Fruit fly (Drosophila melanogaster) whole organism, embryonic: ENCODE data around the gene CG32447.
A peak's percentile ranks its signal among the peaks of the same experiment; 100 is the strongest.

Source experiments
- BtbVII ChIP-seq: fragments of 200-800 bp; sonication (Bioruptor generic); optimal IDR thresholded peaks from 3 replicates; lab custom pipeline; 2017; ENCODE audit warnings: missing biosample characterization, mild to moderate bottlenecking, missing genetic modification characterization
- C15 ChIP-seq: fragments of 200-800 bp; sonication (Bioruptor generic); IDR thresholded peaks from 3 replicates; pipeline ENCODE4 v1.3.6; 2022; ENCODE audit warnings: missing biosample characterization, missing genetic modification characterization
- CG1024 ChIP-seq: fragments of 200-800 bp; sonication (Bioruptor generic); IDR thresholded peaks from 2 replicates; pipeline ENCODE4 v1.3.6; 2022; ENCODE audit warnings: missing biosample characterization, missing genetic modification characterization
- CG10274 ChIP-seq: fragments of 200-800 bp; sonication (Bioruptor generic); optimal IDR thresholded peaks from 3 replicates; lab custom pipeline; 2017; ENCODE audit warnings: missing biosample characterization, mild to moderate bottlenecking, missing genetic modification characterization
- CG10431 ChIP-seq: fragments of 200-800 bp; sonication (Bioruptor generic); optimal IDR thresholded peaks from 3 replicates; lab custom pipeline; 2018; ENCODE audit warnings: missing biosample characterization, mild to moderate bottlenecking, missing genetic modification characterization
- CG11695 ChIP-seq: fragments of 200-800 bp; sonication (Bioruptor generic); IDR thresholded peaks from 3 replicates; pipeline ENCODE4 v1.3.6; 2022; ENCODE audit warnings: missing biosample characterization, missing genetic modification characterization
- CG11696 ChIP-seq: fragments of 200-800 bp; sonication (Bioruptor generic); IDR thresholded peaks from 2 replicates; pipeline ENCODE4 v1.3.6; 2022; ENCODE audit warnings: missing biosample characterization, missing genetic modification characterization
- CG14860 ChIP-seq: fragments of 200-800 bp; sonication (Bioruptor generic); IDR thresholded peaks from 3 replicates; pipeline ENCODE4 v1.3.6; 2022; ENCODE audit warnings: missing biosample characterization, missing genetic modification characterization; ENCODE audit not compliant: partially characterized antibody
- CG2889 ChIP-seq: fragments of 200-800 bp; sonication (Bioruptor generic); IDR thresholded peaks from 3 replicates; pipeline ENCODE4 v1.3.6; 2022; ENCODE audit warnings: missing biosample characterization, missing genetic modification characterization
- CG31224 ChIP-seq: fragments of 200-800 bp; sonication (Bioruptor generic); IDR thresholded peaks from 2 replicates; pipeline ENCODE4 v1.3.6; 2022; ENCODE audit warnings: missing biosample characterization, missing genetic modification characterization
- CG32772 ChIP-seq: fragments of 200-800 bp; sonication (Bioruptor generic); IDR thresholded peaks from 2 replicates; pipeline ENCODE4 v1.3.6; 2022; ENCODE audit warnings: missing biosample characterization, missing genetic modification characterization
- CG6254 ChIP-seq: fragments of 200-800 bp; sonication (Bioruptor generic); optimal IDR thresholded peaks from 3 replicates; lab custom pipeline; 2017; ENCODE audit warnings: mild to moderate bottlenecking, missing biosample characterization, missing genetic modification reagents, missing genetic modification characterization
- CG6272 ChIP-seq: fragments of 200-800 bp; sonication (Bioruptor generic); IDR thresholded peaks from 2 replicates; pipeline ENCODE4 v1.3.6; 2022; ENCODE audit warnings: missing biosample characterization, missing genetic modification characterization
- CG7271 ChIP-seq: fragments of 200-800 bp; sonication (Bioruptor generic); optimal IDR thresholded peaks from 2 replicates; lab custom pipeline; 2018; ENCODE audit warnings: missing biosample characterization, mild to moderate bottlenecking, missing genetic modification characterization, moderate library complexity
- CG7556 ChIP-seq: fragments of 200-800 bp; sonication (Bioruptor generic); optimal IDR thresholded peaks from 2 replicates; lab custom pipeline; 2017; ENCODE audit warnings: missing biosample characterization, mild to moderate bottlenecking, missing genetic modification characterization
- CG8089 ChIP-seq: fragments of 200-800 bp; sonication (Bioruptor generic); optimal IDR thresholded peaks from 3 replicates; lab custom pipeline; 2016; ENCODE audit warnings: missing biosample characterization, missing genetic modification characterization
- CrebB ChIP-seq: fragments of 200-800 bp; sonication (Bioruptor generic); optimal IDR thresholded peaks from 3 replicates; lab custom pipeline; 2018; ENCODE audit warnings: missing biosample characterization, mild to moderate bottlenecking, missing genetic modification characterization
- Deaf1 ChIP-seq: fragments of 200-800 bp; optimal IDR thresholded peaks from 3 replicates; lab custom pipeline; 2019; ENCODE audit warnings: missing biosample characterization, mild to moderate bottlenecking, missing genetic modification characterization, moderate library complexity
- Dll ChIP-seq: fragments of 200-800 bp; sonication (Bioruptor generic); IDR thresholded peaks from 4 replicates; pipeline ENCODE4 v1.3.6; 2022; ENCODE audit warnings: missing biosample characterization, missing genetic modification characterization; ENCODE audit not compliant: partially characterized antibody
- Ets97D ChIP-seq: fragments of 200-800 bp; sonication (Bioruptor generic); optimal IDR thresholded peaks from 3 replicates; lab custom pipeline; 2016; ENCODE audit warnings: missing biosample characterization, missing genetic modification characterization
- Hmx ChIP-seq: fragments of 200-800 bp; sonication (Bioruptor generic); optimal IDR thresholded peaks from 2 replicates; lab custom pipeline; 2016; ENCODE audit warnings: missing biosample characterization, missing genetic modification characterization
- Jarid2 ChIP-seq: fragments of 200-800 bp; sonication (Bioruptor generic); optimal IDR thresholded peaks from 3 replicates; lab custom pipeline; 2017; ENCODE audit warnings: mild to moderate bottlenecking, missing biosample characterization, missing genetic modification reagents, missing genetic modification characterization
- Mad ChIP-seq: fragments of 200-800 bp; sonication (Bioruptor generic); optimal IDR thresholded peaks from 2 replicates; lab custom pipeline; 2016; ENCODE audit warnings: missing biosample characterization, missing genetic modification characterization
- Myb ChIP-seq: fragments of 200-800 bp; sonication (Bioruptor generic); optimal IDR thresholded peaks from 2 replicates; lab custom pipeline; 2016; ENCODE audit warnings: missing biosample characterization, missing genetic modification characterization
- Nf-YC ChIP-seq: fragments of 200-800 bp; optimal IDR thresholded peaks from 3 replicates; lab custom pipeline; 2019; ENCODE audit warnings: missing biosample characterization, mild to moderate bottlenecking, missing genetic modification characterization, moderate library complexity
- Opbp ChIP-seq: fragments of 200-800 bp; sonication (Bioruptor generic); IDR thresholded peaks from 3 replicates; pipeline ENCODE4 v1.3.6; 2022; ENCODE audit warnings: missing biosample characterization, missing genetic modification characterization; ENCODE audit not compliant: partially characterized antibody
- Ptx1 ChIP-seq: fragments of 200-800 bp; sonication (Bioruptor generic); IDR thresholded peaks from 2 replicates; pipeline ENCODE4 v1.3.6; 2022; ENCODE audit warnings: missing biosample characterization, missing genetic modification characterization
- Ravus ChIP-seq: fragments of 200-800 bp; sonication (Bioruptor generic); IDR thresholded peaks from 2 replicates; pipeline ENCODE4 v1.3.6; 2022; ENCODE audit warnings: missing biosample characterization, missing genetic modification characterization
- Side ChIP-seq: fragments of 200-800 bp; sonication (Bioruptor generic); optimal IDR thresholded peaks from 2 replicates; lab custom pipeline; 2016; ENCODE audit warnings: missing biosample characterization, missing genetic modification characterization
- Sry-δ ChIP-seq: fragments of 200-800 bp; sonication (Bioruptor generic); optimal IDR thresholded peaks from 2 replicates; lab custom pipeline; 2016; ENCODE audit warnings: missing biosample characterization, missing genetic modification characterization
- Xbp1 ChIP-seq: fragments of 200-800 bp; sonication (Bioruptor generic); optimal IDR thresholded peaks from 3 replicates; lab custom pipeline; 2016; ENCODE audit warnings: missing biosample characterization, mild to moderate bottlenecking, missing genetic modification characterization
- Xrp1 ChIP-seq: fragments of 200-800 bp; sonication (Bioruptor generic); IDR thresholded peaks from 2 replicates; pipeline ENCODE4 v1.3.6; 2022; ENCODE audit warnings: missing biosample characterization, missing genetic modification characterization
- abd-A ChIP-seq: fragments of 200-800 bp; sonication (Bioruptor generic); optimal IDR thresholded peaks from 3 replicates; lab custom pipeline; 2019; ENCODE audit warnings: missing biosample characterization, mild to moderate bottlenecking, missing genetic modification characterization, moderate library complexity
- ara ChIP-seq: fragments of 200-800 bp; sonication (Bioruptor generic); IDR thresholded peaks from 2 replicates; pipeline ENCODE4 v1.3.6; 2022; ENCODE audit warnings: missing biosample characterization, missing genetic modification characterization
- dm ChIP-seq: fragments of 200-800 bp; sonication (Bioruptor generic); optimal IDR thresholded peaks from 3 replicates; lab custom pipeline; 2016; ENCODE audit warnings: missing biosample characterization, missing genetic modification characterization
- dmrt11E ChIP-seq: fragments of 200-800 bp; sonication (Bioruptor generic); optimal IDR thresholded peaks from 3 replicates; lab custom pipeline; 2018; ENCODE audit warnings: missing biosample characterization, mild to moderate bottlenecking, missing genetic modification characterization, moderate library complexity
- fru ChIP-seq: fragments of >200 bp; optimal IDR thresholded peaks from 2 replicates; lab custom pipeline; 2017
- ftz-f1 ChIP-seq: fragments of 200-800 bp; sonication (Bioruptor generic); optimal IDR thresholded peaks from 2 replicates; lab custom pipeline; 2016; ENCODE audit warnings: missing biosample characterization, missing genetic modification characterization
- h ChIP-seq: fragments of >200 bp; optimal IDR thresholded peaks from 2 replicates; lab custom pipeline; 2017
- jigr1 ChIP-seq: fragments of 200-800 bp; sonication (Bioruptor generic); IDR thresholded peaks from 3 replicates; pipeline ENCODE4 v1.3.6; 2022; ENCODE audit warnings: missing biosample characterization, missing genetic modification characterization
- nmo ChIP-seq: fragments of 200-800 bp; sonication (Bioruptor generic); optimal IDR thresholded peaks from 2 replicates; lab custom pipeline; 2018; ENCODE audit warnings: missing biosample characterization, mild to moderate bottlenecking, missing genetic modification characterization, moderate library complexity
- peb ChIP-seq: fragments of 200-800 bp; sonication (Bioruptor generic); IDR thresholded peaks from 2 replicates; pipeline ENCODE4 v1.3.6; 2022; ENCODE audit warnings: missing biosample characterization, missing genetic modification characterization
- psq ChIP-seq: fragments of 200-800 bp; sonication (Bioruptor generic); optimal IDR thresholded peaks from 2 replicates; lab custom pipeline; 2017; ENCODE audit warnings: missing biosample characterization, missing genetic modification characterization
- salm ChIP-seq: fragments of 200-800 bp; sonication (Bioruptor generic); optimal IDR thresholded peaks from 2 replicates; lab custom pipeline; 2018; ENCODE audit warnings: missing biosample characterization, mild to moderate bottlenecking, missing genetic modification characterization
- schlank ChIP-seq: fragments of 200-800 bp; sonication (Bioruptor generic); optimal IDR thresholded peaks from 2 replicates; lab custom pipeline; 2018; ENCODE audit warnings: missing biosample characterization, mild to moderate bottlenecking, missing genetic modification characterization
- sna ChIP-seq: fragments of 200-800 bp; sonication (Bioruptor generic); IDR thresholded peaks from 2 replicates; pipeline ENCODE4 v1.3.6; 2022; ENCODE audit warnings: missing biosample characterization, missing genetic modification characterization; ENCODE audit not compliant: partially characterized antibody
- stwl ChIP-seq: fragments of 200-800 bp; sonication (Bioruptor generic); optimal IDR thresholded peaks from 3 replicates; lab custom pipeline; 2018; ENCODE audit warnings: missing biosample characterization, mild to moderate bottlenecking, missing genetic modification characterization, moderate library complexity
- sug ChIP-seq: fragments of 200-800 bp; optimal IDR thresholded peaks from 2 replicates; lab custom pipeline; 2019; ENCODE audit warnings: missing biosample characterization, mild to moderate bottlenecking, missing genetic modification characterization, moderate library complexity
- tna ChIP-seq: fragments of 200-800 bp; sonication (Bioruptor generic); IDR thresholded peaks from 2 replicates; pipeline ENCODE4 v1.3.6; 2022; ENCODE audit warnings: missing biosample characterization, missing genetic modification characterization; ENCODE audit not compliant: partially characterized antibody
- trem ChIP-seq: fragments of 200-800 bp; optimal IDR thresholded peaks from 3 replicates; lab custom pipeline; 2019; ENCODE audit warnings: missing biosample characterization, mild to moderate bottlenecking, missing genetic modification characterization, moderate library complexity
- vnd ChIP-seq: fragments of 200-800 bp; sonication (Bioruptor generic); IDR thresholded peaks from 3 replicates; pipeline ENCODE4 v1.3.6; 2022; ENCODE audit warnings: missing biosample characterization, missing genetic modification characterization; ENCODE audit not compliant: partially characterized antibody
- wdn ChIP-seq: fragments of 200-800 bp; sonication (Bioruptor generic); IDR thresholded peaks from 2 replicates; pipeline ENCODE4 v1.3.6; 2022; ENCODE audit warnings: missing biosample characterization, missing genetic modification characterization
- zfh2 ChIP-seq: fragments of 200-800 bp; sonication (Bioruptor generic); optimal IDR thresholded peaks from 2 replicates; lab custom pipeline; 2016; ENCODE audit warnings: missing biosample characterization, missing genetic modification characterization

The CG32447 gene

DNA sequence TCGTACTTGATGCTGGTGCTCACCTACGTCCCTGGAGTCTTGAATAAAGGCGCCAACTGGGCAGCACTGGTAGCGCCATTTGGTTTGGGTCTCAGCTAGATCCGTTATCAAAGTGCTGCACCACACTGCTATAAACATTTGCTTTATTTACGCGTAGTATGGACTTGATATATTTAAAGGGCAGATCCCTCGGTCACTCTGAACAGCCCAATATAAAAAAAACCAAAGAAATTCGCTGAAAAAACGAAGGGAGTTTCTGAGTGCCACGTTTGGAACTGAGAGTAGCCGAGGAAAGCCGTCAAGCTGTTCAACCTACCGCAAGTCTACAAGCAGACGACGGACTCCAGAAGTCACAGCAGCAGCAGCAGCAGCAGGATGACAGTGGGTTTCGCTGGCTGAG lies 65.3 kb downstream of the CG32447 start, which contains the start of gene Atox1 (continued):
- peak; percentile 55 for TF ChIP-seq CrebB (tag; lab: Kevin White, UChicago)
- no peak for TF ChIP-seq Xrp1
- TF ChIP-seq Jarid2 = peak; percentile 21
- TF ChIP-seq dmrt11E = no peak
- no peak for TF ChIP-seq Ravus (GFP tag; lab: Robert Waterston, UW)
- no peak for TF ChIP-seq peb (GFP tag; lab: Robert Waterston, UW)
- peak; percentile 54 for TF ChIP-seq Sry-δ
- no peak for TF ChIP-seq BtbVII (GFP tag; lab: Kevin White, UChicago)
- TF ChIP-seq Ptx1 = 0 out of 2 replicates have a peak, but pooled peaks have one; percentile 21
- no peak for TF ChIP-seq abd-A (tag; lab: Kevin White, UChicago)
- TF ChIP-seq sug = peak; percentile 59
- peak; percentile 0 for TF ChIP-seq salm (tag; lab: Kevin White, UChicago)
- TF ChIP-seq ara (GFP tag; lab: Robert Waterston, UW) = no peak
- peak; percentile 96 for TF ChIP-seq Ets97D
- no peak for TF ChIP-seq CG8089 (GFP tag; lab: Kevin White, UChicago)
- peak; percentile 35 for TF ChIP-seq Xbp1 (GFP tag; lab: Kevin White, UChicago)
- peak; percentile 69 for TF ChIP-seq ftz-f1 (GFP tag; lab: Kevin White, UChicago)
- no peak for TF ChIP-seq CG10274 (GFP tag; lab: Kevin White, UChicago)
- no peak for TF ChIP-seq sna (GFP tag; lab: Robert Waterston, UW)
- no peak for TF ChIP-seq CG6254 (GFP tag; lab: Kevin White, UChicago)
- no peak for TF ChIP-seq vnd (GFP tag; lab: Robert Waterston, UW)
- TF ChIP-seq CG6272 (GFP tag; lab: Robert Waterston, UW) = no peak
- TF ChIP-seq CG32772 (GFP tag; lab: Robert Waterston, UW) = peak; percentile 59
- TF ChIP-seq C15 (GFP tag; lab: Robert Waterston, UW) = no peak
- no peak for TF ChIP-seq CG1024 (GFP tag; lab: Robert Waterston, UW)
- TF ChIP-seq jigr1 (GFP tag; lab: Robert Waterston, UW) = no peak
- no peak for TF ChIP-seq CG11696 (GFP tag; lab: Robert Waterston, UW)
- no peak for TF ChIP-seq fru (lab: Kevin White, UChicago)
- no peak for TF ChIP-seq tna (GFP tag; lab: Robert Waterston, UW)
- TF ChIP-seq Side (GFP tag; lab: Kevin White, UChicago) = no peak
- TF ChIP-seq CG14860 = no peak
- no peak for TF ChIP-seq Dll (GFP tag; lab: Robert Waterston, UW)
- TF ChIP-seq Mad (GFP tag; lab: Kevin White, UChicago) = no peak
- no peak for TF ChIP-seq CG7556 (GFP tag; lab: Kevin White, UChicago)
- no peak for TF ChIP-seq schlank (tag; lab: Kevin White, UChicago)
- TF ChIP-seq Nf-YC (tag; lab: Kevin White, UChicago) = peak; percentile 41
- TF ChIP-seq CG10431 (GFP tag; lab: Kevin White, UChicago) = no peak
- no peak for TF ChIP-seq CG7271
- TF ChIP-seq nmo (GFP tag; lab: Kevin White, UChicago) = peak; percentile 67
- peak; percentile 77 for TF ChIP-seq stwl
- TF ChIP-seq CG31224 = no peak
- no peak for TF ChIP-seq h (lab: Kevin White, UChicago)
- TF ChIP-seq Myb (GFP tag; lab: Kevin White, UChicago) = peak; percentile 44
- peak; percentile 36 for TF ChIP-seq Deaf1 (tag; lab: Kevin White, UChicago)
- no peak for TF ChIP-seq zfh2 (GFP tag; lab: Kevin White, UChicago)
- TF ChIP-seq CG2889 = no peak
- TF ChIP-seq psq (GFP tag; lab: Kevin White, UChicago) = no peak
- no peak for TF ChIP-seq wdn (GFP tag; lab: Robert Waterston, UW)
- peak; percentile 35 for TF ChIP-seq dm (GFP tag; lab: Kevin White, UChicago)
- TF ChIP-seq CG11695 (GFP tag; lab: Robert Waterston, UW) = no peak
- TF ChIP-seq Opbp (GFP tag; lab: Robert Waterston, UW) = peak; percentile 55; the same call in 1 of the 3 replicates
- peak; percentile 60 for TF ChIP-seq trem (tag; lab: Kevin White, UChicago)
- no peak for TF ChIP-seq Hmx (GFP tag; lab: Kevin White, UChicago)
